Fruit fly (Drosophila melanogaster) whole organism, embryonic: ENCODE data around the gene CG12728.

ENCODE experiments used
- CG10147 ChIP-seq: fragments of 200-800 bp; sonication (Bioruptor generic); optimal IDR thresholded peaks from 2 replicates; lab custom pipeline; 2019; ENCODE audit warnings: missing biosample characterization, mild to moderate bottlenecking, missing genetic modification characterization, moderate library complexity
- CG10462 ChIP-seq: fragments of 200-800 bp; sonication (Bioruptor generic); optimal IDR thresholded peaks from 2 replicates; lab custom pipeline; 2016; ENCODE audit warnings: missing biosample characterization, missing genetic modification characterization
- CG10979 ChIP-seq: fragments of 200-800 bp; sonication (Bioruptor generic); optimal IDR thresholded peaks from 2 replicates; lab custom pipeline; 2018; ENCODE audit warnings: missing biosample characterization, mild to moderate bottlenecking, missing genetic modification characterization, moderate library complexity
- CG11093 ChIP-seq: fragments of 200-800 bp; sonication (Bioruptor generic); IDR thresholded peaks from 3 replicates; pipeline ENCODE4 v1.3.6; 2022; ENCODE audit warnings: missing biosample characterization, missing genetic modification characterization
- CG11723 ChIP-seq: fragments of 200-800 bp; sonication (Bioruptor generic); optimal IDR thresholded peaks from 2 replicates; lab custom pipeline; 2017; ENCODE audit warnings: missing biosample characterization, mild to moderate bottlenecking, missing genetic modification characterization
- CG13775 ChIP-seq: fragments of 200-800 bp; sonication (Bioruptor generic); optimal IDR thresholded peaks from 3 replicates; lab custom pipeline; 2017; ENCODE audit warnings: missing biosample characterization, mild to moderate bottlenecking, missing genetic modification characterization
- CG14860 ChIP-seq: fragments of 200-800 bp; sonication (Bioruptor generic); IDR thresholded peaks from 3 replicates; pipeline ENCODE4 v1.3.6; 2022; ENCODE audit warnings: missing biosample characterization, missing genetic modification characterization; ENCODE audit not compliant: partially characterized antibody
- CG15073 ChIP-seq: fragments of 200-800 bp; sonication (Bioruptor generic); optimal IDR thresholded peaks from 2 replicates; lab custom pipeline; 2016; ENCODE audit warnings: missing biosample characterization, missing genetic modification characterization
- CG15479 ChIP-seq: fragments of 200-800 bp; sonication (Bioruptor generic); optimal IDR thresholded peaks from 3 replicates; lab custom pipeline; 2019; ENCODE audit warnings: missing biosample characterization, mild to moderate bottlenecking, missing genetic modification characterization, moderate library complexity
- CG17568 ChIP-seq: fragments of 200-800 bp; sonication (Bioruptor generic); optimal IDR thresholded peaks from 2 replicates; lab custom pipeline; 2018; ENCODE audit warnings: missing biosample characterization, mild to moderate bottlenecking, missing genetic modification characterization, moderate library complexity
- CG2116 ChIP-seq: fragments of 200-800 bp; sonication (Bioruptor generic); optimal IDR thresholded peaks from 3 replicates; lab custom pipeline; 2018; ENCODE audit warnings: missing biosample characterization, mild to moderate bottlenecking, missing genetic modification characterization
- CG2120 ChIP-seq: fragments of 200-800 bp; sonication (Bioruptor generic); optimal IDR thresholded peaks from 3 replicates; lab custom pipeline; 2016; ENCODE audit warnings: missing biosample characterization, missing genetic modification characterization
- CG31224 ChIP-seq: fragments of 200-800 bp; sonication (Bioruptor generic); IDR thresholded peaks from 2 replicates; pipeline ENCODE4 v1.3.6; 2022; ENCODE audit warnings: missing biosample characterization, missing genetic modification characterization
- CG31365 ChIP-seq: fragments of 200-800 bp; sonication (Bioruptor generic); optimal IDR thresholded peaks from 2 replicates; lab custom pipeline; 2018; ENCODE audit warnings: missing biosample characterization, mild to moderate bottlenecking, missing genetic modification characterization
- CG32532 ChIP-seq: fragments of 200-800 bp; sonication (Bioruptor generic); IDR thresholded peaks from 2 replicates; pipeline ENCODE4 v1.3.6; 2022; ENCODE audit warnings: missing biosample characterization, missing genetic modification characterization
- CG33557 ChIP-seq: fragments of 200-800 bp; sonication (Bioruptor generic); optimal IDR thresholded peaks from 2 replicates; lab custom pipeline; 2019; ENCODE audit warnings: missing biosample characterization, mild to moderate bottlenecking, missing genetic modification characterization, moderate library complexity
- CG42726 ChIP-seq: fragments of 200-800 bp; sonication (Bioruptor generic); IDR thresholded peaks from 2 replicates; pipeline ENCODE4 v1.3.6; 2022; ENCODE audit warnings: missing biosample characterization, missing genetic modification characterization; ENCODE audit not compliant: partially characterized antibody
- CG6813 ChIP-seq: fragments of 200-800 bp; sonication (Bioruptor generic); optimal IDR thresholded peaks from 2 replicates; lab custom pipeline; 2017; ENCODE audit warnings: missing biosample characterization, missing genetic modification characterization, mild to moderate bottlenecking, moderate library complexity, missing genetic modification reagents
- CG6854 ChIP-seq: fragments of 200-800 bp; sonication (Bioruptor generic); optimal IDR thresholded peaks from 3 replicates; lab custom pipeline; 2017; ENCODE audit warnings: missing biosample characterization, mild to moderate bottlenecking, missing genetic modification characterization
- CG9437 ChIP-seq: fragments of 200-800 bp; sonication (Bioruptor generic); optimal IDR thresholded peaks from 2 replicates; lab custom pipeline; 2018; ENCODE audit warnings: missing biosample characterization, mild to moderate bottlenecking, missing genetic modification characterization
- Doc3 ChIP-seq: fragments of 200-800 bp; sonication (Bioruptor generic); IDR thresholded peaks from 3 replicates; pipeline ENCODE4 v1.3.6; 2022; ENCODE audit warnings: missing biosample characterization, missing genetic modification characterization; ENCODE audit not compliant: partially characterized antibody
- Eip74EF ChIP-seq, 2 experiments: fragments of 200-800 bp in 1 of 2; fragments of >200 bp in 1 of 2; sonication (Bioruptor generic) in 1 of 2; optimal IDR thresholded peaks; 2 replicates each; lab custom pipeline; 2017 to 2019; ENCODE audit warnings: missing biosample characterization in 2 of 2, missing genetic modification characterization in 2 of 2, mild to moderate bottlenecking in 1 of 2, moderate library complexity in 1 of 2
- HLHmδ ChIP-seq: fragments of 200-800 bp; sonication (Bioruptor generic); optimal IDR thresholded peaks from 2 replicates; lab custom pipeline; 2018; ENCODE audit warnings: missing biosample characterization, mild to moderate bottlenecking, missing genetic modification characterization, moderate library complexity
- Hsf ChIP-seq: fragments of 200-800 bp; sonication (Bioruptor generic); optimal IDR thresholded peaks from 3 replicates; lab custom pipeline; 2016; ENCODE audit warnings: missing biosample characterization, missing genetic modification characterization
- NC2α ChIP-seq: fragments of 200-800 bp; sonication (Bioruptor generic); optimal IDR thresholded peaks from 2 replicates; lab custom pipeline; 2016; ENCODE audit warnings: missing biosample characterization, missing genetic modification characterization
- NFAT ChIP-seq: fragments of 200-800 bp; sonication (Bioruptor generic); IDR thresholded peaks from 2 replicates; pipeline ENCODE4 v1.3.6; 2022; ENCODE audit warnings: missing biosample characterization, missing genetic modification characterization
- Rx ChIP-seq: fragments of 200-800 bp; sonication (Bioruptor generic); IDR thresholded peaks from 2 replicates; pipeline ENCODE4 v1.3.6; 2022; ENCODE audit warnings: missing biosample characterization, missing genetic modification characterization
- Sin3A ChIP-seq: fragments of >200 bp; optimal IDR thresholded peaks from 2 replicates; lab custom pipeline; 2018
- Ssrp ChIP-seq: fragments of 200-800 bp; sonication (Bioruptor generic); optimal IDR thresholded peaks from 2 replicates; lab custom pipeline; 2018; ENCODE audit warnings: missing biosample characterization, mild to moderate bottlenecking, missing genetic modification characterization, moderate library complexity
- Trl ChIP-seq, 3 experiments: fragments of >200 bp in 2 of 3; fragments of 200-800 bp in 1 of 3; sonication (Bioruptor generic) in 1 of 3; optimal IDR thresholded peaks; 2 replicates in 1 of 3; 3 replicates in 2 of 3; lab custom pipeline; 2016 to 2017; ENCODE audit warnings: missing biosample characterization in 1 of 3, missing genetic modification characterization in 1 of 3
- chinmo ChIP-seq: fragments of 200-800 bp; sonication (Bioruptor generic); IDR thresholded peaks from 4 replicates; pipeline ENCODE4 v1.3.6; 2022; ENCODE audit warnings: missing biosample characterization, missing genetic modification characterization; ENCODE audit not compliant: partially characterized antibody
- ewg ChIP-seq: fragments of 200-800 bp; sonication (Bioruptor generic); optimal IDR thresholded peaks from 3 replicates; lab custom pipeline; 2017; ENCODE audit warnings: mild to moderate bottlenecking, missing biosample characterization, missing genetic modification reagents, missing genetic modification characterization
- gcm ChIP-seq: fragments of 200-800 bp; sonication (Bioruptor generic); optimal IDR thresholded peaks from 2 replicates; lab custom pipeline; 2019; ENCODE audit warnings: missing biosample characterization, mild to moderate bottlenecking, missing genetic modification characterization, moderate library complexity
- gcm2 ChIP-seq: fragments of 200-800 bp; sonication (Bioruptor generic); optimal IDR thresholded peaks from 2 replicates; lab custom pipeline; 2016; ENCODE audit warnings: missing biosample characterization, missing genetic modification characterization
- gem ChIP-seq: fragments of 200-800 bp; sonication (Bioruptor generic); optimal IDR thresholded peaks from 2 replicates; lab custom pipeline; 2019; ENCODE audit warnings: missing biosample characterization, mild to moderate bottlenecking, missing genetic modification characterization, moderate library complexity
- grn ChIP-seq: fragments of 200-800 bp; sonication (Bioruptor generic); optimal IDR thresholded peaks from 3 replicates; lab custom pipeline; 2017; ENCODE audit warnings: missing biosample characterization, missing genetic modification characterization
- inv ChIP-seq: fragments of 200-800 bp; sonication (Bioruptor generic); IDR thresholded peaks from 2 replicates; pipeline ENCODE4 v1.3.6; 2022; ENCODE audit warnings: missing biosample characterization, missing genetic modification characterization; ENCODE audit not compliant: partially characterized antibody
- lmd ChIP-seq: fragments of 200-800 bp; sonication (Bioruptor generic); IDR thresholded peaks from 2 replicates; pipeline ENCODE4 v1.3.6; 2022; ENCODE audit warnings: missing biosample characterization, missing genetic modification characterization
- org-1 ChIP-seq: fragments of 200-800 bp; sonication (Bioruptor generic); optimal IDR thresholded peaks from 2 replicates; lab custom pipeline; 2017; ENCODE audit warnings: missing biosample characterization, missing genetic modification characterization
- pho ChIP-seq: fragments of 200-800 bp; sonication (Bioruptor generic); optimal IDR thresholded peaks from 2 replicates; lab custom pipeline; 2016; ENCODE audit warnings: missing biosample characterization, missing genetic modification characterization
- phol ChIP-seq: fragments of 200-800 bp; sonication (Bioruptor generic); optimal IDR thresholded peaks from 3 replicates; lab custom pipeline; 2018; ENCODE audit warnings: missing biosample characterization, mild to moderate bottlenecking, missing genetic modification characterization, moderate library complexity
- rib ChIP-seq: fragments of 200-800 bp; sonication (Bioruptor generic); IDR thresholded peaks from 2 replicates; pipeline ENCODE4 v1.3.6; 2022; ENCODE audit warnings: missing biosample characterization, missing genetic modification characterization
- salm ChIP-seq: fragments of 200-800 bp; sonication (Bioruptor generic); optimal IDR thresholded peaks from 2 replicates; lab custom pipeline; 2018; ENCODE audit warnings: missing biosample characterization, mild to moderate bottlenecking, missing genetic modification characterization
- sima ChIP-seq: fragments of 200-800 bp; sonication (Bioruptor generic); optimal IDR thresholded peaks from 2 replicates; lab custom pipeline; 2016; ENCODE audit warnings: missing biosample characterization, missing genetic modification characterization
- tgo ChIP-seq: fragments of 200-800 bp; sonication (Bioruptor generic); IDR thresholded peaks from 3 replicates; pipeline ENCODE4 v1.3.6; 2022; ENCODE audit warnings: missing biosample characterization, missing genetic modification characterization
- toy ChIP-seq: fragments of 200-800 bp; sonication (Bioruptor generic); IDR thresholded peaks from 2 replicates; pipeline ENCODE4 v1.3.6; 2022; ENCODE audit warnings: missing biosample characterization, missing genetic modification characterization
- unc-4 ChIP-seq: fragments of 200-800 bp; sonication (Bioruptor generic); IDR thresholded peaks from 2 replicates; pipeline ENCODE4 v1.3.6; 2022; ENCODE audit warnings: missing biosample characterization, missing genetic modification characterization; ENCODE audit not compliant: partially characterized antibody

CG12728 gene

DNA sequence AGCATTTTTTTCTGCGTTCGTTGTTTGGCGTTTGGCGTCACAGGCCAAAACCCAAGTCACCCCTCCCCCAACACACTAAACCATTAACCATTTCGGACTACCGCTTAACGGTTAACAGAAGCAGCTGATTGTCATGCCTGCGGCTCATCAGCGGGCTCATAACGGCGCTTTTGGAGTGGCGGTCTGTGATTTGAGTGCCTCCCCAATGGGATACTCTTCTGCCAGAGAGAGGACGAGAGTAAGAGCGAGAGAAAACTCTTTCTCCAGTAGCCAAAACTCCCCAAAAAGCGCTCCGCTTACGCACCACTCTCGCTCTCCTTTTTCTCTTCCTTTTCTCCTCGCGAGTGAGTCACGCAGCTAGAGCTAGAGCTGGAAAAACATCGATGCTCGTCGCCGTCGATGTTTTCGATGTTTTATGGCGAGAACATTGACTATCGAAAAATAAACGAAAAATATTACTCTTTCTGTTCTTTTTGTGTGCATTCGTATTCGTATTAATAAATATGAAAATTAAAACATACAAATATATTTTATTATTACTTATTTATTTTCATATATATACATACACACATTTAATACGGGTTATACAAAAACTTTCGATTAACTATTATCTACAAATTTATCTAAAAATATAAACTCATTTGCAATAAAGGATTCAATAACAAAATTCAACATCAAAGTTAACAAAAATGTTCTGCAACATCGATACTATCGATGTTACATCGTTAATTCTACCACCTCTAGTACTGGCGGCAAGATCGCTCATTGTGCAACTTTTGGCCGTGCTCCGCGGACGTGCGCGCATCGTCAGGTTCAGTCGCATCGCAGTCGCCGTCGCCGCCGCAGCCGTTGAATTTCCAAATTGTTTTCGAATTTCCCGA is 23.4 kb downstream of the CG12728 start, which contains the start of gene Grip (continued):
- TF ChIP-seq ewg: no peak
- no peak for TF ChIP-seq tgo (GFP tag; lab: Robert Waterston, UW)
- TF ChIP-seq Ssrp (tag; lab: Kevin White, UChicago): peak; percentile 36
- TF ChIP-seq CG6813 (GFP tag; lab: Kevin White, UChicago): no peak
- peak; percentile 64 for TF ChIP-seq HLHmδ (GFP tag; lab: Kevin White, UChicago)
- no peak for TF ChIP-seq CG31365 (tag; lab: Kevin White, UChicago)
- no peak for TF ChIP-seq CG10147 (GFP tag; lab: Kevin White, UChicago)
- peak; percentile 30 for TF ChIP-seq CG2116
- TF ChIP-seq org-1 (GFP tag; lab: Kevin White, UChicago): no peak
- TF ChIP-seq lmd (GFP tag; lab: Robert Waterston, UW): no peak
- TF ChIP-seq CG31224 (GFP tag; lab: Robert Waterston, UW): no peak
- TF ChIP-seq Sin3A (lab: Kevin White, UChicago): no peak
- peak; percentile 58 to 84 for TF ChIP-seq Trl (optimal IDR thresholded peaks at IDR 0.05; lab: Kevin White, UChicago)
- TF ChIP-seq Trl (GFP tag; optimal IDR thresholded peaks at IDR 0.05; lab: Kevin White, UChicago): no peak
- no peak for TF ChIP-seq Rx (GFP tag; lab: Robert Waterston, UW)
- peak; percentile 64 for TF ChIP-seq CG13775 (GFP tag; lab: Kevin White, UChicago)
- 0 out of 4 replicates have a peak, but pooled peaks have one; percentile 11 for TF ChIP-seq chinmo (GFP tag; lab: Robert Waterston, UW)
- no peak for TF ChIP-seq toy (GFP tag; lab: Robert Waterston, UW)
- TF ChIP-seq CG11093 (GFP tag; lab: Robert Waterston, UW): no peak
- TF ChIP-seq CG33557 (GFP tag; lab: Kevin White, UChicago): peak; percentile 42
- peak; percentile 55; the same call in 1 of the 2 replicates for TF ChIP-seq unc-4
- no peak for TF ChIP-seq pho
- TF ChIP-seq inv (GFP tag; lab: Robert Waterston, UW): 0 out of 2 replicates have a peak, but pooled peaks have one; percentile 41
- 0 out of 3 replicates have a peak, but pooled peaks have one; percentile 42 for TF ChIP-seq Doc3 (GFP tag; lab: Robert Waterston, UW)
- peak; percentile 7 for TF ChIP-seq gcm
- TF ChIP-seq rib (GFP tag; lab: Robert Waterston, UW): no peak
- TF ChIP-seq grn (GFP tag; lab: Kevin White, UChicago): no peak
- TF ChIP-seq CG15479 (GFP tag; lab: Kevin White, UChicago): peak; percentile 13
- no peak for TF ChIP-seq CG32532 (GFP tag; lab: Robert Waterston, UW)
- TF ChIP-seq CG17568 (GFP tag; lab: Kevin White, UChicago): no peak
- peak; percentile 28 for TF ChIP-seq CG9437 (GFP tag; lab: Kevin White, UChicago)
- no peak for TF ChIP-seq CG10462 (GFP tag; lab: Kevin White, UChicago)
- TF ChIP-seq sima (GFP tag; lab: Kevin White, UChicago): no peak
- no peak for TF ChIP-seq salm
- TF ChIP-seq CG11723 (GFP tag; lab: Kevin White, UChicago): no peak
- TF ChIP-seq gcm2: no peak
- no peak for TF ChIP-seq CG15073 (GFP tag; lab: Kevin White, UChicago)
- TF ChIP-seq gem (tag; lab: Kevin White, UChicago): peak; percentile 62
- TF ChIP-seq CG2120 (GFP tag; lab: Kevin White, UChicago): no peak
- TF ChIP-seq NC2α (GFP tag; lab: Kevin White, UChicago): no peak
- peak; percentile 53 for TF ChIP-seq CG10979 (tag; lab: Kevin White, UChicago)
- peak in 1 of 2 experiments; percentile 2 for TF ChIP-seq Eip74EF (GFP tag; optimal IDR thresholded peaks at IDR 0.05; lab: Kevin White, UChicago)
- TF ChIP-seq CG14860 (GFP tag; lab: Robert Waterston, UW): peak; percentile 63; the same call in 1 of the 3 replicates
- TF ChIP-seq CG6854 (GFP tag; lab: Kevin White, UChicago): no peak
- TF ChIP-seq phol (tag; lab: Kevin White, UChicago): peak; percentile 49
- TF ChIP-seq CG42726 (GFP tag; lab: Robert Waterston, UW): peak; percentile 54; the same call in 1 of the 2 replicates
- no peak for TF ChIP-seq Hsf (GFP tag; lab: Kevin White, UChicago)
- TF ChIP-seq NFAT (GFP tag; lab: Robert Waterston, UW): no peak
